Worm (Caenorhabditis elegans): ENCODE results near the gene F58F12.2.

F58F12.2 gene

DNA sequence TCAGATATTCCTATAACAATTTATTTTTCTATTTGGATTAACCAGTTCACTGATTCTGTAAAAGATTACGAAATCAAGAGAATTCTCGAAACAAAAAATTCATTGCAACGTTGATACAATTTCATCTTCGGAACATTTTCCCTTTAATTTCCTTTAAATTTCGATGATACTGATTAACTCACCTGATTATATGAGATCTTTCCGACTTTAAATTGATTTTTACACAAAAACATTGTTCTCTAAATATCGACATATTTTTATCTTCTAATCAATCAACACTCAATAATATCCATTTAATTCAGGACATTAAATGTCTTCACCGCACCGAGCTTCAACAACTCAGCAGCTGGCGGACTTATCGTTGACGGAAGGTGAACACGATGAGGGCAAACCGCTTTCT lies 16.8 kb downstream of the F58F12.2 start, which contains the start of gene lin-23:
Gene lin-23 (plus strand): TSS at position 301 of the 400 bp plus-strand sequence.
- no peak for TF ChIP-seq snpc-1.3 (tag; optimal IDR thresholded peaks at IDR 0.05; ENCODE audit: insufficient read depth)
- TF ChIP-seq snpc-3.4 (tag; optimal IDR thresholded peaks at IDR 0.05) = no peak
- TF ChIP-seq nhr-179 (tag; optimal IDR thresholded peaks at IDR 0.05) = no peak
- TF ChIP-seq die-1 (tag; optimal IDR thresholded peaks at IDR 0.05) = no peak
- TF ChIP-seq chd-7 (tag; optimal IDR thresholded peaks at IDR 0.05) = no peak
- no peak for TF ChIP-seq Y56A3A.18 (GFP tag; IDR thresholded peaks at IDR 0.05)
- no peak for TF ChIP-seq snpc-1.1 (tag; optimal IDR thresholded peaks at IDR 0.05; ENCODE audit: insufficient read depth)
- TF ChIP-seq dpff-1 (tag; optimal IDR thresholded peaks at IDR 0.05) = no peak
- TF ChIP-seq hlh-26 (GFP tag; conservative IDR thresholded peaks at IDR 0.05) = no peak

DNA sequence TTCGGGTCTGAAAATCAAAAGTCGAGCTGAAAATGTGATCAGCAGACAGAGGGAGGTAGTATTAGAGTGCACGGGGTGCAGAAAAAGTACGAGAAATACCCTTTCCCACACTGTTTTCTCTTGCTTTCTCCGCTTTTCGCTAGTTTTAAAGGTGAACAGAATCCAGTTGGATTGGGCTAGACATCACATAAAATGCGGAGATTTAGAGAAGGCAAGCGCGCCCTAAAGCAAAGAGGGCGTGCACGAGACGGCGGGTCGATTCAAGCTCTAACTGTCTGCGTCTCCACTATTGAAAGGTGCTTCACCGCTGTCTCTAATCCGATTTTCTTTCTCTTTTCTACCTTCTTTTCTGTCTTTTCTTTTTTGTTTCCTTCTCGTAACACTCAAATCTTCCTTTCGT lies 17.7 kb downstream of the F58F12.2 start:
- TF ChIP-seq ztf-18 (tag; optimal IDR thresholded peaks at IDR 0.05) (peak; percentile 75), akir-1 (GFP tag; optimal IDR thresholded peaks at IDR 0.05) (no peak), B0019.2 (GFP tag; conservative IDR thresholded peaks at IDR 0.05) (peak; percentile 40; the same call in 1 of the 2 replicates), Y95B8A.8 (GFP tag; IDR thresholded peaks at IDR 0.05) (peak; percentile 68; the same call in 1 of the 2 replicates), mcd-1 (GFP tag; IDR thresholded peaks at IDR 0.05) (peak; percentile 95), B0261.1 (tag; optimal IDR thresholded peaks at IDR 0.05) (no peak), F33H1.4 (GFP tag; IDR thresholded peaks at IDR 0.05) (peak; percentile 73), ceh-27 (GFP tag; optimal IDR thresholded peaks at IDR 0.05) (peak; percentile 78), lir-1 (GFP tag; conservative IDR thresholded peaks at IDR 0.05) (peak; percentile 67; the same call in 1 of the 2 replicates), ets-4 (GFP tag; optimal IDR thresholded peaks at IDR 0.05) (no peak), cebp-1 (GFP tag; IDR thresholded peaks at IDR 0.05) (no peak), cebp-1 (tag; optimal IDR thresholded peaks at IDR 0.05) (peak; percentile 77), ztf-26 (tag; optimal IDR thresholded peaks at IDR 0.05) (peak; percentile 20), repo-1 (tag; optimal IDR thresholded peaks at IDR 0.05) (no peak), ceh-91 (GFP tag; IDR thresholded peaks at IDR 0.05) (peak; percentile 48; the same call in 1 of the 2 replicates), somi-1 (GFP tag; optimal IDR thresholded peaks at IDR 0.05) (peak; percentile 67), K11D2.4 (GFP tag; IDR thresholded peaks at IDR 0.05) (peak; percentile 54), let-526 (GFP tag; IDR thresholded peaks at IDR 0.05) (no peak), snpc-1.3 (tag; optimal IDR thresholded peaks at IDR 0.05; ENCODE audit: insufficient read depth) (peak; percentile 38), bed-2 (GFP tag; IDR thresholded peaks at IDR 0.05) (no peak), aptf-3 (GFP tag; IDR thresholded peaks at IDR 0.05) (no peak), nhr-179 (tag; optimal IDR thresholded peaks at IDR 0.05) (no peak), ztf-6 (GFP tag; IDR thresholded peaks at IDR 0.05) (no peak), lin-35 (GFP tag; optimal IDR thresholded peaks at IDR 0.05) (peak in 1 of 3 experiments; percentile 48), snpc-1.1 (tag; optimal IDR thresholded peaks at IDR 0.05; ENCODE audit: insufficient read depth) (peak; percentile 26), rcor-1 (GFP tag; IDR thresholded peaks at IDR 0.05) (peak; percentile 64; the same call in 1 of the 2 replicates), attf-3 (GFP tag; conservative IDR thresholded peaks at IDR 0.05) (peak; percentile 45; the same call in 1 of the 2 replicates), nfyb-1 (GFP tag; IDR thresholded peaks at IDR 0.05) (peak; percentile 80), egrh-3 (GFP tag; IDR thresholded peaks at IDR 0.05) (peak; percentile 41; the same call in 1 of the 2 replicates), hmg-1.2 (GFP tag; IDR thresholded peaks at IDR 0.05) (peak; percentile 97), zfh-2 (GFP tag; conservative IDR thresholded peaks at IDR 0.05) (peak; percentile 89), D2030.7 (GFP tag; IDR thresholded peaks at IDR 0.05) (peak; percentile 85), ztf-28 (GFP tag; IDR thresholded peaks at IDR 0.05) (0 out of 2 replicates have a peak, but pooled peaks have one; percentile 6), egl-18 (GFP tag; IDR thresholded peaks at IDR 0.05) (no peak), attf-5 (GFP tag; optimal IDR thresholded peaks at IDR 0.05) (peak; percentile 95), unc-130 (GFP tag; optimal IDR thresholded peaks at IDR 0.05) (peak; percentile 15), atf-7 (tag; optimal IDR thresholded peaks at IDR 0.05) (peak; percentile 31), rec-8 (tag; optimal IDR thresholded peaks at IDR 0.05) (no peak), Y53G8AR.9 (GFP tag; conservative IDR thresholded peaks at IDR 0.05) (peak; percentile 42; the same call in 1 of the 2 replicates)

Data from whole organism, young adult.